Worm (Caenorhabditis elegans): ENCODE data around the gene srlf-28.

DNA sequence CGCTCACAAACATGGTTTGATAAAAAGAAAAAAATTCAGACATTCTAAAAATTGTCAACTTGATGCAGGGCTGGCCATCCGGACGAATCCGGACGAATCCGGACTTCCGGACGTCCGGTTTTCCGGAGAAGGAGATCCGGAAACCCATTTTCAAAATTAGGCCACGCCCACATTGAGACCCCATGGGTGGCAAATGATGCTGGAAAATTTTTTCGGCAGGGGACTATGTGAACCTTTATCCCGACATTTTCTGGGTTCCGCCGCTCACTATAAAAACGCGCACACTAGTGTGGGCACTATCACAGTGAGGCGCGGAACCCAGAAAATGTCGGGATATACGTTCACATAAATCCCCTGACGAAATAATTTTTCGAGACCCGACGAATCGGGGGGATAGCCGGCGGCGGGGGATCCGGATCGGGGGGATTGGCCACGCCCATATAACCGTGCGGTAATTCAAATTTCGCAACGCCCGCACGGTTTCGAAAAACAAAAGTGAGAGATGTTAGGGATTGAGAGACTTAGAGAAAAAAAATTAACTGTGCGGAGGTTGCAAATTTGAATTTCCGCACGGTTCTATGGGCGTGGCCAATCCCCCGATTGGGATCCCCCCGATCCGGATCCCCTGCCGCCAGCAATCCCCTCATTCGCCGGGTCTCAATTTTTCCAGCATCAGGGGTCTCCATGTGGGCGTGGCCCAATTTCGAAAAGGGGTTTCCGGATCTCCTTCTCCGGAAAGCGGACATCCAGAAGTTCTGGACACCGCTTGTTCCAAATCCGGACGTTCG is 44.3 kb upstream of the srlf-28 start:
- TF ChIP-seq snpc-4 (tag; optimal IDR thresholded peaks at IDR 0.05) (no peak), nhr-76 (tag; optimal IDR thresholded peaks at IDR 0.05) (no peak), elt-3 (tag; optimal IDR thresholded peaks at IDR 0.05) (no peak), pha-4 (tag; optimal IDR thresholded peaks at IDR 0.05) (no peak), zip-8 (tag; optimal IDR thresholded peaks at IDR 0.05) (no peak), ztf-11 (tag; optimal IDR thresholded peaks at IDR 0.05) (no peak), tbx-8 (GFP tag; optimal IDR thresholded peaks at IDR 0.05) (no peak), ces-1 (GFP tag; optimal IDR thresholded peaks at IDR 0.05) (no peak), lin-13 (tag; optimal IDR thresholded peaks at IDR 0.05) (no peak), unc-62 (GFP tag; optimal IDR thresholded peaks at IDR 0.05) (no peak), nhr-12 (tag; optimal IDR thresholded peaks at IDR 0.05) (no peak)
